Fruit fly (Drosophila melanogaster) whole organism, embryonic: ENCODE results near the gene CG7497.

ENCODE experiments used
- ATbp ChIP-seq: fragments of 200-800 bp; sonication (Bioruptor generic); optimal IDR thresholded peaks from 2 replicates; lab custom pipeline; 2017; ENCODE audit warnings: missing biosample characterization, mild to moderate bottlenecking, missing genetic modification characterization, missing genetic modification reagents
- Atf6 ChIP-seq: fragments of 200-800 bp; sonication (Bioruptor generic); IDR thresholded peaks from 2 replicates; pipeline ENCODE4 v1.3.6; 2022; ENCODE audit warnings: missing biosample characterization, missing genetic modification characterization
- CG10462 ChIP-seq: fragments of 200-800 bp; sonication (Bioruptor generic); optimal IDR thresholded peaks from 2 replicates; lab custom pipeline; 2016; ENCODE audit warnings: missing biosample characterization, missing genetic modification characterization
- CG11456 ChIP-seq: fragments of 200-800 bp; sonication (Bioruptor generic); IDR thresholded peaks from 3 replicates; pipeline ENCODE4 v1.3.6; 2022; ENCODE audit warnings: missing biosample characterization, missing genetic modification characterization
- CG12391 ChIP-seq: fragments of 200-800 bp; sonication (Bioruptor generic); optimal IDR thresholded peaks from 3 replicates; lab custom pipeline; 2018; ENCODE audit warnings: missing biosample characterization, mild to moderate bottlenecking, missing genetic modification characterization, moderate library complexity
- CG14050 ChIP-seq: fragments of 200-800 bp; sonication (Bioruptor generic); IDR thresholded peaks from 3 replicates; pipeline ENCODE4 v1.3.6; 2022; ENCODE audit warnings: missing biosample characterization, missing genetic modification characterization
- CG1602 ChIP-seq: fragments of 200-800 bp; sonication (Bioruptor generic); optimal IDR thresholded peaks from 3 replicates; lab custom pipeline; 2016; ENCODE audit warnings: missing biosample characterization, missing genetic modification characterization
- CG17359 ChIP-seq: fragments of 200-800 bp; sonication (Bioruptor generic); optimal IDR thresholded peaks from 3 replicates; lab custom pipeline; 2018; ENCODE audit warnings: missing biosample characterization, mild to moderate bottlenecking, missing genetic modification characterization, moderate library complexity
- CG17385 ChIP-seq: fragments of 200-800 bp; sonication (Bioruptor generic); optimal IDR thresholded peaks from 3 replicates; lab custom pipeline; 2018; ENCODE audit warnings: missing biosample characterization, mild to moderate bottlenecking, missing genetic modification characterization
- CG17612 ChIP-seq: fragments of 200-800 bp; sonication (Bioruptor generic); IDR thresholded peaks from 2 replicates; pipeline ENCODE4 v1.3.6; 2022; ENCODE audit warnings: missing biosample characterization, missing genetic modification characterization
- CG42726 ChIP-seq: fragments of 200-800 bp; sonication (Bioruptor generic); IDR thresholded peaks from 2 replicates; pipeline ENCODE4 v1.3.6; 2022; ENCODE audit warnings: missing biosample characterization, missing genetic modification characterization; ENCODE audit not compliant: partially characterized antibody
- CG43689 ChIP-seq: fragments of 200-800 bp; sonication (Bioruptor generic); IDR thresholded peaks from 2 replicates; pipeline ENCODE4 v1.3.6; 2022; ENCODE audit warnings: missing biosample characterization, missing genetic modification characterization
- CG4617 ChIP-seq: fragments of 200-800 bp; sonication (Bioruptor generic); optimal IDR thresholded peaks from 3 replicates; lab custom pipeline; 2016; ENCODE audit warnings: missing biosample characterization, missing genetic modification characterization, borderline replicate concordance
- CG4730 ChIP-seq: fragments of 200-800 bp; sonication (Bioruptor generic); IDR thresholded peaks from 2 replicates; pipeline ENCODE4 v1.3.6; 2022; ENCODE audit warnings: missing biosample characterization, missing genetic modification characterization
- CG6175 ChIP-seq: fragments of 200-800 bp; sonication (Bioruptor generic); IDR thresholded peaks from 3 replicates; pipeline ENCODE4 v1.3.6; 2022; ENCODE audit warnings: missing biosample characterization, missing genetic modification characterization
- CG6254 ChIP-seq: fragments of 200-800 bp; sonication (Bioruptor generic); optimal IDR thresholded peaks from 3 replicates; lab custom pipeline; 2017; ENCODE audit warnings: mild to moderate bottlenecking, missing biosample characterization, missing genetic modification reagents, missing genetic modification characterization
- CG6765 ChIP-seq: fragments of 200-800 bp; sonication (Bioruptor generic); optimal IDR thresholded peaks from 3 replicates; lab custom pipeline; 2017; ENCODE audit warnings: missing biosample characterization, mild to moderate bottlenecking, missing genetic modification characterization
- CG6791 ChIP-seq: fragments of 200-800 bp; sonication (Bioruptor generic); IDR thresholded peaks from 3 replicates; pipeline ENCODE4 v1.3.6; 2022; ENCODE audit warnings: missing biosample characterization, missing genetic modification characterization; ENCODE audit not compliant: partially characterized antibody
- CG7556 ChIP-seq: fragments of 200-800 bp; sonication (Bioruptor generic); optimal IDR thresholded peaks from 2 replicates; lab custom pipeline; 2017; ENCODE audit warnings: missing biosample characterization, mild to moderate bottlenecking, missing genetic modification characterization
- CG7745 ChIP-seq: fragments of 200-800 bp; sonication (Bioruptor generic); optimal IDR thresholded peaks from 2 replicates; lab custom pipeline; 2018; ENCODE audit warnings: missing biosample characterization, mild to moderate bottlenecking, missing genetic modification characterization, moderate library complexity
- Chrac-16 ChIP-seq: fragments of 200-800 bp; sonication (Bioruptor generic); optimal IDR thresholded peaks from 3 replicates; lab custom pipeline; 2016; ENCODE audit warnings: missing biosample characterization, missing genetic modification characterization
- CoRest ChIP-seq: fragments of 200-800 bp; sonication (Bioruptor generic); optimal IDR thresholded peaks from 3 replicates; lab custom pipeline; 2018; ENCODE audit warnings: missing biosample characterization, mild to moderate bottlenecking, missing genetic modification characterization, moderate library complexity
- CrebB ChIP-seq: fragments of 200-800 bp; sonication (Bioruptor generic); optimal IDR thresholded peaks from 3 replicates; lab custom pipeline; 2018; ENCODE audit warnings: missing biosample characterization, mild to moderate bottlenecking, missing genetic modification characterization
- Dip3 ChIP-seq: fragments of 200-800 bp; sonication (Bioruptor generic); optimal IDR thresholded peaks from 3 replicates; lab custom pipeline; 2016; ENCODE audit warnings: missing biosample characterization, missing genetic modification characterization
- Eip74EF ChIP-seq, 2 experiments: fragments of 200-800 bp in 1 of 2; fragments of >200 bp in 1 of 2; sonication (Bioruptor generic) in 1 of 2; optimal IDR thresholded peaks; 2 replicates each; lab custom pipeline; 2017 to 2019; ENCODE audit warnings: missing biosample characterization in 2 of 2, missing genetic modification characterization in 2 of 2, mild to moderate bottlenecking in 1 of 2, moderate library complexity in 1 of 2
- Gsc ChIP-seq: fragments of 200-800 bp; sonication (Bioruptor generic); IDR thresholded peaks from 2 replicates; pipeline ENCODE4 v1.3.6; 2022; ENCODE audit warnings: missing biosample characterization, missing genetic modification characterization
- HmgZ ChIP-seq: fragments of 200-800 bp; sonication (Bioruptor generic); optimal IDR thresholded peaks from 2 replicates; lab custom pipeline; 2018; ENCODE audit warnings: missing biosample characterization, mild to moderate bottlenecking, missing genetic modification characterization
- Lhr ChIP-seq: fragments of 200-800 bp; sonication (Bioruptor generic); optimal IDR thresholded peaks from 3 replicates; lab custom pipeline; 2017; ENCODE audit warnings: mild to moderate bottlenecking, missing biosample characterization, missing genetic modification reagents, missing genetic modification characterization
- Max ChIP-seq: fragments of 200-800 bp; sonication (Bioruptor generic); optimal IDR thresholded peaks from 2 replicates; lab custom pipeline; 2016; ENCODE audit warnings: missing biosample characterization, mild to moderate bottlenecking, missing genetic modification characterization
- Myb ChIP-seq: fragments of 200-800 bp; sonication (Bioruptor generic); optimal IDR thresholded peaks from 2 replicates; lab custom pipeline; 2016; ENCODE audit warnings: missing biosample characterization, missing genetic modification characterization
- Poxn ChIP-seq: fragments of 200-800 bp; sonication (Bioruptor generic); IDR thresholded peaks from 2 replicates; pipeline ENCODE4 v1.3.6; 2022; ENCODE audit warnings: missing biosample characterization, missing genetic modification characterization
- Usf ChIP-seq: fragments of 200-800 bp; sonication (Bioruptor generic); optimal IDR thresholded peaks from 2 replicates; lab custom pipeline; 2017; ENCODE audit warnings: missing genotype, missing biosample characterization, missing genetic modification characterization
- Vsx1 ChIP-seq: fragments of 200-800 bp; sonication (Bioruptor generic); optimal IDR thresholded peaks from 2 replicates; lab custom pipeline; 2017; ENCODE audit warnings: missing biosample characterization, mild to moderate bottlenecking, missing genetic modification characterization, missing genetic modification reagents
- amos ChIP-seq: fragments of 200-800 bp; sonication (Bioruptor generic); IDR thresholded peaks from 2 replicates; pipeline ENCODE4 v1.3.6; 2022; ENCODE audit warnings: missing biosample characterization, missing genetic modification characterization; ENCODE audit not compliant: partially characterized antibody
- bowl ChIP-seq: fragments of 200-800 bp; sonication (Bioruptor generic); IDR thresholded peaks from 2 replicates; pipeline ENCODE4 v1.3.6; 2022; ENCODE audit warnings: missing biosample characterization, missing genetic modification characterization
- br ChIP-seq: fragments of >200 bp; optimal IDR thresholded peaks from 2 replicates; lab custom pipeline; 2017
- cg ChIP-seq: fragments of 200-800 bp; sonication (Bioruptor generic); optimal IDR thresholded peaks from 3 replicates; lab custom pipeline; 2019; ENCODE audit warnings: missing biosample characterization, mild to moderate bottlenecking, missing genetic modification characterization, moderate library complexity
- dm ChIP-seq: fragments of 200-800 bp; sonication (Bioruptor generic); optimal IDR thresholded peaks from 3 replicates; lab custom pipeline; 2016; ENCODE audit warnings: missing biosample characterization, missing genetic modification characterization
- eyg ChIP-seq: fragments of 200-800 bp; sonication (Bioruptor generic); optimal IDR thresholded peaks from 3 replicates; lab custom pipeline; 2016; ENCODE audit warnings: missing biosample characterization, missing genetic modification characterization
- fd3F ChIP-seq: fragments of 200-800 bp; sonication (Bioruptor generic); optimal IDR thresholded peaks from 2 replicates; lab custom pipeline; 2018; ENCODE audit warnings: missing biosample characterization, mild to moderate bottlenecking, missing genetic modification characterization, moderate library complexity
- fd64A ChIP-seq: fragments of 200-800 bp; sonication (Bioruptor generic); optimal IDR thresholded peaks from 3 replicates; lab custom pipeline; 2018; ENCODE audit warnings: missing biosample characterization, mild to moderate bottlenecking, missing genetic modification characterization
- ftz-f1 ChIP-seq: fragments of 200-800 bp; sonication (Bioruptor generic); optimal IDR thresholded peaks from 2 replicates; lab custom pipeline; 2016; ENCODE audit warnings: missing biosample characterization, missing genetic modification characterization
- fu2 ChIP-seq: fragments of 200-800 bp; sonication (Bioruptor generic); optimal IDR thresholded peaks from 2 replicates; lab custom pipeline; 2016; ENCODE audit warnings: missing biosample characterization, missing genetic modification characterization
- hkb ChIP-seq, 2 experiments: fragments of 200-800 bp in 1 of 2; fragments of >200 bp in 1 of 2; sonication (Bioruptor generic) in 1 of 2; IDR thresholded peaks in 1 of 2; optimal IDR thresholded peaks in 1 of 2; 2 replicates each; pipeline versions ENCODE4 v1.3.6 to Lab custom; 2017 to 2022; ENCODE audit warnings: missing biosample characterization in 1 of 2, missing genetic modification characterization in 1 of 2
- ken ChIP-seq: fragments of 200-800 bp; sonication (Bioruptor generic); IDR thresholded peaks from 3 replicates; pipeline ENCODE4 v1.3.6; 2022; ENCODE audit warnings: missing biosample characterization, missing genetic modification characterization
- mld ChIP-seq: fragments of 200-800 bp; sonication (Bioruptor generic); IDR thresholded peaks from 3 replicates; pipeline ENCODE4 v1.3.6; 2022; ENCODE audit warnings: missing biosample characterization, missing genetic modification characterization; ENCODE audit not compliant: partially characterized antibody
- nom ChIP-seq: fragments of 200-800 bp; sonication (Bioruptor generic); optimal IDR thresholded peaks from 2 replicates; lab custom pipeline; 2017; ENCODE audit warnings: missing biosample characterization, missing genetic modification characterization, mild to moderate bottlenecking, moderate library complexity, missing genetic modification reagents
- odd ChIP-seq: fragments of 200-800 bp; sonication (Bioruptor generic); optimal IDR thresholded peaks from 2 replicates; lab custom pipeline; 2017; ENCODE audit warnings: missing biosample characterization, mild to moderate bottlenecking, missing genetic modification characterization
- pan ChIP-seq, 4 experiments: fragments of >200 bp in 3 of 4; fragments of 200-800 bp in 1 of 4; sonication (Bioruptor generic) in 1 of 4; optimal IDR thresholded peaks in 3 of 4; IDR thresholded peaks in 1 of 4; 2 replicates each; pipeline versions ENCODE4 v1.3.6 to Lab custom; 2017 to 2022; ENCODE audit warnings: missing biosample characterization in 2 of 4, missing genetic modification characterization in 2 of 4, mixed read lengths in 1 of 4
- trem ChIP-seq: fragments of 200-800 bp; optimal IDR thresholded peaks from 3 replicates; lab custom pipeline; 2019; ENCODE audit warnings: missing biosample characterization, mild to moderate bottlenecking, missing genetic modification characterization, moderate library complexity

The CG7497 gene

DNA sequence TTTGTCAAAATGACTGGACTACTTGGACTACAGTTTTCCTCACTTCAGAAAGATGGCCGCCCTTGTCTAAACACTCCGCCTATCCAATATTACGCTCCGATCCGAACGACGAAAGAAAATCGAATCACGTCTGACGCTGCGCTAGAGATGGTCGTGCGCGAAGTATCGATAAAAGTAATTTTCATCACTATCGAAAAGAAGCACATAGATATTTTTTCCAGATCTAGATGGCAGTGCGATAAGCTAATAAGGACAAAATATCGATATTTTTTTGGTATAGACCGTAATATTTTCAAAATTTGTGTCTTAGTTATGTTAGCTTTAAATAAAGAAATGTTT lies 11.6 kb downstream of the CG7497 start, which contains the start of gene Pep (continued):
- TF ChIP-seq CG10462 (GFP tag; lab: Kevin White, UChicago) (peak; percentile 66), CoRest (tag; lab: Kevin White, UChicago) (peak; percentile 53), CG6765 (GFP tag; lab: Kevin White, UChicago) (no peak), Poxn (GFP tag; lab: Robert Waterston, UW) (no peak), ATbp (no peak), Atf6 (GFP tag; lab: Robert Waterston, UW) (no peak; the same call in 1 of the 2 replicates), Dip3 (GFP tag; lab: Kevin White, UChicago) (no peak), CG6254 (GFP tag; lab: Kevin White, UChicago) (no peak), CG17359 (tag; lab: Kevin White, UChicago) (peak; percentile 13), CG6791 (peak; percentile 99), mld (GFP tag; lab: Robert Waterston, UW) (peak; percentile 97), CG43689 (GFP tag; lab: Robert Waterston, UW) (no peak), Chrac-16 (peak; percentile 15), eyg (peak; percentile 24), pan (optimal IDR thresholded peaks at IDR 0.05; lab: Kevin White, UChicago) (no peak), pan (GFP tag; optimal IDR thresholded peaks at IDR 0.05 in 1 of 2, IDR thresholded peaks at IDR 0.05 in 1 of 2) (no peak), Vsx1 (GFP tag; lab: Kevin White, UChicago) (peak; percentile 84), Eip74EF (GFP tag; optimal IDR thresholded peaks at IDR 0.05; lab: Kevin White, UChicago) (no peak), CG42726 (GFP tag; lab: Robert Waterston, UW) (peak; percentile 99), CG7556 (no peak), ken (GFP tag; lab: Robert Waterston, UW) (no peak; the same call in 1 of the 3 replicates), Myb (peak; percentile 81), Usf (GFP tag; lab: Kevin White, UChicago) (no peak), Gsc (GFP tag; lab: Robert Waterston, UW) (no peak), HmgZ (tag; lab: Kevin White, UChicago) (peak; percentile 79), amos (GFP tag; lab: Robert Waterston, UW) (peak; percentile 99), CG4730 (GFP tag; lab: Robert Waterston, UW) (no peak), ftz-f1 (no peak), CG7745 (no peak), CrebB (peak; percentile 38), dm (peak; percentile 4), CG17612 (GFP tag; lab: Robert Waterston, UW) (no peak), nom (GFP tag; lab: Kevin White, UChicago) (peak; percentile 57), hkb (optimal IDR thresholded peaks at IDR 0.05; lab: Kevin White, UChicago) (no peak), hkb (GFP tag; IDR thresholded peaks at IDR 0.05; lab: Robert Waterston, UW) (peak; percentile 46; the same call in 1 of the 2 replicates), CG14050 (GFP tag; lab: Robert Waterston, UW) (no peak), fu2 (GFP tag; lab: Kevin White, UChicago) (no peak), fd3F (GFP tag; lab: Kevin White, UChicago) (no peak), CG6175 (GFP tag; lab: Robert Waterston, UW) (no peak), CG11456 (no peak), bowl (GFP tag; lab: Robert Waterston, UW) (no peak), CG17385 (peak; percentile 5), fd64A (GFP tag; lab: Kevin White, UChicago) (no peak), CG12391 (tag; lab: Kevin White, UChicago) (peak; percentile 52), Lhr (GFP tag; lab: Kevin White, UChicago) (peak; percentile 59), trem (tag; lab: Kevin White, UChicago) (peak; percentile 92), CG4617 (GFP tag; lab: Kevin White, UChicago) (peak; percentile 36), Max (GFP tag; lab: Kevin White, UChicago) (no peak), br (no peak), odd (GFP tag; lab: Kevin White, UChicago) (no peak), CG1602 (GFP tag; lab: Kevin White, UChicago) (no peak), cg (GFP tag; lab: Kevin White, UChicago) (no peak)
